Worm (Caenorhabditis elegans): ENCODE data around the gene F08F1.4.

F08F1.4 gene

DNA sequence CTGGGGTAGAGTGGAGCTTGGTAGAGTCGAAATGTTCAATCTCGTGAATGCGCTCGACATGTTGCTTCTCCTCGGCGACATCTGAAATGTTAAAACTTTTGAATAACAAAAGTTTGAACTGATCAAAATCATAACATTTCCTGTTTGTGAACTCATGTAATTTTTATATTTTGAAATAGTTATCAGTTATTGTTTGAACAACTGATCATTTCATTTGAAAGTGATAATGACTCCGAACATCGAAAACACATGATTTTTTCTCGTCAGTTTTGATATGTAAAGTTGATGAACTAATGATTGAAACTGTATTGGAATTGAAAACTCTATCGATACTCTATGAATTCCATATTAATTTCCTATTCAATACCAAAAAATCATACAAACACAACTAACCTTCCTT lies 10.0 kb downstream of the F08F1.4 start:
- TF ChIP-seq ceh-13 (GFP tag; optimal IDR thresholded peaks at IDR 0.05) (no peak), ets-7 (tag; optimal IDR thresholded peaks at IDR 0.05) (no peak), tra-4 (tag; optimal IDR thresholded peaks at IDR 0.05) (no peak)

DNA sequence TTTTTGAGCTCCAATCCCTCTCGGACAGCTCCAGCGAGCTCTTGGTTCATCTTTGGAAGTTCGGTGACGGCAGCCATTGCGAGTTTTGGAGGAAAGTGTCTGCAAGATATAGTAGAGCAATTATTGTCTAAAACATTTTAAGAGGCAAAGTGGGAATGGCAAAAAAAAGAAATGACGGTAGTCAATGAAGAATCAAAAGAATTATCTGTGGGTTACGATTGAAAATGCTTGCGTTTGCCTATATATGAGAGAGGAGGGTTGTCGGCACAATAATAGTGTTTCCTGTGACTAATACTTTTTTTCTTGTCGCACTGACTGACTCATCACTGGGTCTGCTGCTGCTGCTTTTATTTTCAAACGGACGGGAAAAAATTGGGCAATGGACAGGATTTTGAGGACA lies 10.4 kb downstream of the F08F1.4 start, which contains the start of gene tth-1:
TSS of gene tth-1 (minus strand) at position 101 of the 400 bp plus-strand sequence.
- TF ChIP-seq tbx-11 (GFP tag; IDR thresholded peaks at IDR 0.05): 0 out of 2 replicates have a peak, but pooled peaks have one; percentile 18
- TF ChIP-seq pes-1 (GFP tag; IDR thresholded peaks at IDR 0.05): no peak

DNA sequence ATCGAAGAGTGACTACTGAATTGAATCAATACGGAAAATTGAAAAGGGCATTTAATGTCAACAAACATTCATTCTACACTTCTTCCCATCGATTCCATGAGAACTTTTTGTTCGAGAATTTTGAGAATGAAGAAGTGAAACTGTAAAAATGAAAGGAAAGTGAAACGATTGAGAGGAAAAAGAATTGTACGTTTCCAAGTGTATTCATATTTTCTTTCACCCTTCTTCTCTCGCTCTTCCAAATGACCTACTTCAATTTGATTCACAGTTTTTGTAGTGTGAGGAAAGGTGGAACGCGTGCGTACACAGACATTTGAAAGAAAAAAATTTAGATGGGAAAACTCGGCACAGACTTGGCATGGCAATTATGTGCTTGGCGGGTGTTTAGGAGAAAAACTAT lies 11.1 kb downstream of the F08F1.4 start:
- TF ChIP-seq sea-1 (GFP tag; conservative IDR thresholded peaks at IDR 0.05): no peak
- TF ChIP-seq aly-1 (tag; optimal IDR thresholded peaks at IDR 0.05): no peak
- TF ChIP-seq hmbx-1 (tag; optimal IDR thresholded peaks at IDR 0.05): no peak
- no peak for TF ChIP-seq flt-1 (GFP tag; IDR thresholded peaks at IDR 0.05)
- no peak for TF ChIP-seq F13C5.2 (tag; optimal IDR thresholded peaks at IDR 0.05)

DNA sequence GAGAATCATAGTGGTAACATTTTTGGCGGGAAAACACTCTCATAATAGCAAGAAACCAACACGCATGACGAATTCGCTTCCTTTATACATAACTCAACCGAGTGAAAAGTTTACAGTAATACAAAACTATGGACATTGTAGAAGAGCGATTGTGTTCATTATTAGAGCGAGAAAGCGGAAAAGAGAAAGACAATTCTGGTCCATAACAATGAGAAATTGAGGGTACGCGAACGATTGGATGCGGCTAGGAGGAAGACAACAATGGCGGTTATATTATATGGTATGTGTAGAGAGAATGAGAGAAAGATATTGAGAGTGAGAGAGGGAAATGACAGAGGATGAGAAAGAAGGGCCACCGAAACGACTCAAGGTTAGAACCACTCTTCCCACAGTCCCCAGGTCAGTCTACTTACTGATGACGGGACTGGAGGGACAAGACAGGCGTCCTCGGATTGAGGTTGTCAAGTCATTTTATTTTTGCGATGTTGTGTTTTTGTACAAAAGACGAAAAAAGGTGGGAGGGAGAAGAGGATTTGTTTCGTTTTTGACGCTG lies 13.0 kb downstream of the F08F1.4 start:
- no peak for TF ChIP-seq flt-1 (GFP tag; IDR thresholded peaks at IDR 0.05)
- no peak for TF ChIP-seq F13C5.2 (tag; optimal IDR thresholded peaks at IDR 0.05)
- no peak for TF ChIP-seq ceh-13 (GFP tag; optimal IDR thresholded peaks at IDR 0.05)
- no peak for TF ChIP-seq scrt-1 (GFP tag; IDR thresholded peaks at IDR 0.05)
- no peak for TF ChIP-seq pes-1 (GFP tag; IDR thresholded peaks at IDR 0.05)
- TF ChIP-seq aly-1 (tag; optimal IDR thresholded peaks at IDR 0.05): no peak
- no peak for TF ChIP-seq B0310.2 (tag; optimal IDR thresholded peaks at IDR 0.05)
- no peak for TF ChIP-seq hmg-4 (GFP tag; optimal IDR thresholded peaks at IDR 0.05)
- no peak for TF ChIP-seq tra-4 (tag; optimal IDR thresholded peaks at IDR 0.05)
- TF ChIP-seq tbx-11 (GFP tag; IDR thresholded peaks at IDR 0.05): no peak

DNA sequence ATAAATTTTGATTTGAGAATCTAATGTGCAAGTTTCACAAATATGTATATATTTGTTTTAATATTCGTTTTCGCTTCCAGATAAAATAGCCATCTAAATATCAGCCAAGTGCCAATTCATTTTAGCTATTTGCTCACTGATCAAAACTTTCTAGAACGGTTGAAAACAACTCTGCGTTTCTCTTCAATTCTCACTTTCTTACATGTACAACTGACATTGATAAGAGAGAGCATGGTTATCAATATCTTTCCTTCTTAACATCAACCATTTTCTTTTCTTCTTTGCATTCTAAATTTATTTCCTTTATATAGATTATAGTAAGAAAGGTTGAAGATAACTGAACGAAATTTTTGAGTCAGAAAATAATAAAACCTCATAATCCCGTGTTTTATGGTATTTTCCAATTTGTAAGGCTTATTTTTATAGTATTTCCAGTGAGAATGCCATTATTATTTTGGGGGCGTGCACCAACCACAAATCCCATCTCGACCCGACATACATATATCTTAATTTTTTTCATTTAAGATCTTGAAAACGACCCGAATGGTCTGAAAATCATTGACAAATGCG lies 15.2 kb downstream of the F08F1.4 start, which contains the start of gene F08F1.3:
TSS of gene F08F1.3 (plus strand) at position 520 of the 570 bp plus-strand sequence.
- TF ChIP-seq aly-1 (tag; optimal IDR thresholded peaks at IDR 0.05) (no peak), ceh-13 (GFP tag; optimal IDR thresholded peaks at IDR 0.05) (no peak), flt-1 (GFP tag; IDR thresholded peaks at IDR 0.05) (no peak), F13C5.2 (tag; optimal IDR thresholded peaks at IDR 0.05) (no peak), tbx-11 (GFP tag; IDR thresholded peaks at IDR 0.05) (no peak), hnd-1 (tag; optimal IDR thresholded peaks at IDR 0.05) (no peak), pes-1 (GFP tag; IDR thresholded peaks at IDR 0.05) (no peak), sea-1 (GFP tag; conservative IDR thresholded peaks at IDR 0.05) (no peak), hmbx-1 (tag; optimal IDR thresholded peaks at IDR 0.05) (no peak), tra-4 (tag; optimal IDR thresholded peaks at IDR 0.05) (no peak), B0310.2 (tag; optimal IDR thresholded peaks at IDR 0.05) (no peak), ama-1 (optimal IDR thresholded peaks at IDR 0.05) (no peak), tbx-37 (GFP tag; conservative IDR thresholded peaks at IDR 0.05) (no peak), scrt-1 (GFP tag; IDR thresholded peaks at IDR 0.05) (no peak)

- TF ChIP-seq ceh-36 (tag; optimal IDR thresholded peaks at IDR 0.05) (no peak), hnd-1 (tag; optimal IDR thresholded peaks at IDR 0.05) (no peak), ama-1 (optimal IDR thresholded peaks at IDR 0.05) (no peak), hmg-4 (GFP tag; optimal IDR thresholded peaks at IDR 0.05) (no peak), hmbx-1 (tag; optimal IDR thresholded peaks at IDR 0.05) (no peak), scrt-1 (GFP tag; IDR thresholded peaks at IDR 0.05) (no peak), flt-1 (GFP tag; IDR thresholded peaks at IDR 0.05) (no peak), tbx-11 (GFP tag; IDR thresholded peaks at IDR 0.05) (no peak), tbx-37 (GFP tag; conservative IDR thresholded peaks at IDR 0.05) (no peak), tra-4 (tag; optimal IDR thresholded peaks at IDR 0.05) (no peak), pes-1 (GFP tag; IDR thresholded peaks at IDR 0.05) (no peak), ceh-13 (GFP tag; optimal IDR thresholded peaks at IDR 0.05) (no peak), sea-1 (GFP tag; conservative IDR thresholded peaks at IDR 0.05) (no peak), aly-1 (tag; optimal IDR thresholded peaks at IDR 0.05) (no peak), F13C5.2 (tag; optimal IDR thresholded peaks at IDR 0.05) (no peak), B0310.2 (tag; optimal IDR thresholded peaks at IDR 0.05) (no peak), ets-7 (tag; optimal IDR thresholded peaks at IDR 0.05) (no peak)
Observed at ce11 chrX:8429503-8429902, 16.3 kb downstream of the F08F1.4 start.

- TF ChIP-seq ceh-36 (tag; optimal IDR thresholded peaks at IDR 0.05): no peak
- no peak for TF ChIP-seq flt-1 (GFP tag; IDR thresholded peaks at IDR 0.05)
- no peak for TF ChIP-seq ama-1 (optimal IDR thresholded peaks at IDR 0.05)
- TF ChIP-seq F13C5.2 (tag; optimal IDR thresholded peaks at IDR 0.05): no peak
- no peak for TF ChIP-seq tbx-37 (GFP tag; conservative IDR thresholded peaks at IDR 0.05)
Observed at ce11 chrX:8432361-8432760, 19.1 kb downstream of the F08F1.4 start, which contains the start of gene kin-9. TSS of gene kin-9 (plus strand) at chrX:8432661.

DNA sequence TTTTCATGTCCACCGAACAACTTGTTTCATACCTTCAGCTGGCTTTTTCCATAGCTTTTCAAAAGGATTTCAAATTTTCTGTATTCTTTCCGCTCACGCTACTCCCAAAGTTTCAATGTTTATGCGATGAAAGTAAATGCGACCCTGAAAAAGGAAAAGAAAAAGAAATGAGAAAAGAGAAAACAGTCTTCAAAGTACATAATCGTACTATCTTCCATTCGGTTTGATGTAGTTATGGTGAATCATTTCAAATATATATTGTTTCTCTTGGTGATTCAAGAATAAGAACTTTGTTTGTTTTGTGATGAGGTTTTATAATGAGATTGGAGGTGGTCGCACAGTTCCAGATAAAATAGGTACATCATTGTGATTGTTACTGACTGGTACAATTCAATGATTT lies 25.5 kb downstream of the F08F1.4 start:
- TF ChIP-seq ama-1 (optimal IDR thresholded peaks at IDR 0.05) (no peak), sea-1 (GFP tag; conservative IDR thresholded peaks at IDR 0.05) (no peak), aly-1 (tag; optimal IDR thresholded peaks at IDR 0.05) (no peak), pes-1 (GFP tag; IDR thresholded peaks at IDR 0.05) (no peak), tra-4 (tag; optimal IDR thresholded peaks at IDR 0.05) (no peak), hnd-1 (tag; optimal IDR thresholded peaks at IDR 0.05) (no peak), tbx-11 (GFP tag; IDR thresholded peaks at IDR 0.05) (no peak), hmg-4 (GFP tag; optimal IDR thresholded peaks at IDR 0.05) (no peak), flt-1 (GFP tag; IDR thresholded peaks at IDR 0.05) (no peak)

Data from whole organism, early embryonic.